Comparison of ENCODE assay signal across 6 worm cellular contexts in the genomic region with DNA sequence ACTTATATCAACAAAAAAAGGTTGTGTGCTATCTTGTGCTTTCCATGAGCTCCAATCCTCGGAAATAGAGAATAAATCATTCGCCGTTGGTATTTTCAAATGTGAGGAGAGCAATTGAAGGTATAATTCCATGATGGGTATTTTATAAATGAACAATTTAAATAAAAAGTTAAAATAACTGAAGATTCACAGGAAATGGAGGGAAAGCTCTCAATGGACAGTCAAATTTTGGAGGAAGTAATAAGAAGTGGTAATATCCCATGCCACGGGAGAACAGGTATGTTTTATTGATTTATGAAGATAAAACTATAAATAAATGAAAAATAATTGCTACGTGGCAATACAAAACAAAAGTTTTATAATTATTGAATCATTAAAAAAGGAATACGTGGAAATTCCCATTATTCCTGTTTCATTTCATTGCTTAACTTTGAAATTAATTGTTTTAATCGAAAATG.
TF ChIP-seq lines count a peak whose summit lies in the region.

No protein-coding gene starts in this region.

TF ChIP-seq in whole organism, L1 larva, 84 proteins besides CTCF, POLR2A, EP300 and RAD21 (continues in another document):
- no peak for TF ChIP-seq lin-39 (tag; optimal IDR thresholded peaks at IDR 0.05; lab: Kevin White, UChicago)
- TF ChIP-seq nhr-20 (tag; optimal IDR thresholded peaks at IDR 0.05; lab: Kevin White, UChicago) = peak; percentile 6
- no peak for TF ChIP-seq aha-1 (tag; optimal IDR thresholded peaks at IDR 0.05; lab: Kevin White, UChicago)
- no peak for TF ChIP-seq ceh-82 (tag; optimal IDR thresholded peaks at IDR 0.05; lab: Kevin White, UChicago)
- TF ChIP-seq pax-3 (tag; optimal IDR thresholded peaks at IDR 0.05; lab: Kevin White, UChicago) = no peak
- peak; percentile 43 for TF ChIP-seq ztf-4 (tag; optimal IDR thresholded peaks at IDR 0.05; lab: Kevin White, UChicago)
- TF ChIP-seq dpl-1 (GFP tag; optimal IDR thresholded peaks at IDR 0.05; lab: Kevin White, UChicago) = no peak
- no peak for TF ChIP-seq ets-5 (GFP tag; IDR thresholded peaks at IDR 0.05; lab: Robert Waterston, UW)
- TF ChIP-seq elt-2 (tag; optimal IDR thresholded peaks at IDR 0.05; lab: Kevin White, UChicago) = peak; percentile 19
- no peak for TF ChIP-seq dsc-1 (tag; optimal IDR thresholded peaks at IDR 0.05; lab: Kevin White, UChicago)
- no peak for TF ChIP-seq C34B4.2 (tag; optimal IDR thresholded peaks at IDR 0.05; lab: Kevin White, UChicago)
- TF ChIP-seq nhr-90 (tag; optimal IDR thresholded peaks at IDR 0.05; lab: Kevin White, UChicago; ENCODE audit: poor library complexity) = peak; percentile 36
- no peak for TF ChIP-seq tbx-2 (tag; optimal IDR thresholded peaks at IDR 0.05; lab: Kevin White, UChicago)
- TF ChIP-seq nhr-11 (tag; optimal IDR thresholded peaks at IDR 0.05; lab: Kevin White, UChicago) = no peak
- TF ChIP-seq ceh-88 (GFP tag; IDR thresholded peaks at IDR 0.05; lab: Robert Waterston, UW) = no peak

TF ChIP-seq in whole organism, L2 larva, 48 proteins besides CTCF, POLR2A, EP300 and RAD21:
- TF ChIP-seq sma-9 (GFP tag; optimal IDR thresholded peaks at IDR 0.05; lab: Kevin White, UChicago) (peak; percentile 27), sma-9 (tag; optimal IDR thresholded peaks at IDR 0.05; lab: Kevin White, UChicago) (no peak), ztf-4 (tag; optimal IDR thresholded peaks at IDR 0.05; lab: Kevin White, UChicago) (no peak), lsy-2 (tag; optimal IDR thresholded peaks at IDR 0.05; lab: Kevin White, UChicago) (peak in 1 of 2 experiments; percentile 45), Y55F3AM.14 (GFP tag; optimal IDR thresholded peaks at IDR 0.05; lab: Kevin White, UChicago) (no peak), crh-2 (tag; optimal IDR thresholded peaks at IDR 0.05; lab: Kevin White, UChicago) (peak; percentile 45), nhr-6 (tag; optimal IDR thresholded peaks at IDR 0.05; lab: Kevin White, UChicago) (no peak), sma-3 (GFP tag; optimal IDR thresholded peaks at IDR 0.05; lab: Kevin White, UChicago) (peak; percentile 25), nhr-21 (tag; optimal IDR thresholded peaks at IDR 0.05; lab: Kevin White, UChicago) (peak; percentile 47), nhr-25 (tag; optimal IDR thresholded peaks at IDR 0.05; lab: Kevin White, UChicago) (peak; percentile 44), unc-62 (GFP tag; optimal IDR thresholded peaks at IDR 0.05; lab: Kevin White, UChicago) (no peak), unc-39 (tag; optimal IDR thresholded peaks at IDR 0.05; lab: Kevin White, UChicago) (no peak), gmeb-1 (tag; optimal IDR thresholded peaks at IDR 0.05; lab: Kevin White, UChicago) (peak; percentile 44), lin-13 (GFP tag; optimal IDR thresholded peaks at IDR 0.05; lab: Kevin White, UChicago) (peak; percentile 57)

TF ChIP-seq in whole organism, L3 larva, 47 proteins besides CTCF, POLR2A, EP300 and RAD21 (continues in another document):
- no peak for TF ChIP-seq fkh-10 (GFP tag; optimal IDR thresholded peaks at IDR 0.05; lab: Kevin White, UChicago)
- no peak for TF ChIP-seq snpc-4 (tag; optimal IDR thresholded peaks at IDR 0.05; lab: Kevin White, UChicago)
- TF ChIP-seq nhr-77 (tag; optimal IDR thresholded peaks at IDR 0.05; lab: Kevin White, UChicago) = peak; percentile 27
- peak; percentile 24 for TF ChIP-seq elt-2 (tag; optimal IDR thresholded peaks at IDR 0.05; lab: Kevin White, UChicago)
- peak; percentile 21 for TF ChIP-seq nhr-23 (tag; optimal IDR thresholded peaks at IDR 0.05; lab: Kevin White, UChicago)
- no peak for TF ChIP-seq ztf-11 (tag; optimal IDR thresholded peaks at IDR 0.05; lab: Kevin White, UChicago)
- TF ChIP-seq lin-15B (tag; optimal IDR thresholded peaks at IDR 0.05; lab: Kevin White, UChicago) = no peak
- peak; percentile 63 for TF ChIP-seq lsy-12 (tag; optimal IDR thresholded peaks at IDR 0.05; lab: Kevin White, UChicago)
- TF ChIP-seq eor-1 (tag; optimal IDR thresholded peaks at IDR 0.05; lab: Kevin White, UChicago) = no peak
- peak; percentile 65 for TF ChIP-seq aly-2 (tag; optimal IDR thresholded peaks at IDR 0.05; lab: Kevin White, UChicago)
- TF ChIP-seq nhr-43 (tag; optimal IDR thresholded peaks at IDR 0.05; lab: Kevin White, UChicago; ENCODE audit: poor library complexity, severe bottlenecking) = peak; percentile 33
- TF ChIP-seq tbx-2 (tag; optimal IDR thresholded peaks at IDR 0.05; lab: Kevin White, UChicago) = peak; percentile 28
- TF ChIP-seq ceh-82 (tag; optimal IDR thresholded peaks at IDR 0.05; lab: Kevin White, UChicago) = peak; percentile 8
- TF ChIP-seq pha-4 (tag; optimal IDR thresholded peaks at IDR 0.05; lab: Kevin White, UChicago) = no peak
- no peak for TF ChIP-seq unc-62 (GFP tag; optimal IDR thresholded peaks at IDR 0.05; lab: Kevin White, UChicago)

TF ChIP-seq in whole organism, L4 larva, 104 proteins besides CTCF, POLR2A, EP300 and RAD21 (continues in another document):
- no peak for TF ChIP-seq dmd-8 (GFP tag; IDR thresholded peaks at IDR 0.05; lab: Robert Waterston, UW)
- no peak for TF ChIP-seq vab-7 (GFP tag; IDR thresholded peaks at IDR 0.05; lab: Robert Waterston, UW)
- TF ChIP-seq F44E2.7 (GFP tag; IDR thresholded peaks at IDR 0.05; lab: Robert Waterston, UW) = no peak
- TF ChIP-seq tag-97 (GFP tag; IDR thresholded peaks at IDR 0.05; lab: Robert Waterston, UW) = no peak
- TF ChIP-seq dpl-1 (GFP tag; optimal IDR thresholded peaks at IDR 0.05; lab: Kevin White, UChicago) = no peak
- TF ChIP-seq nhr-11 (tag; optimal IDR thresholded peaks at IDR 0.05; lab: Kevin White, UChicago) = no peak
- TF ChIP-seq Y48G9A.11 (GFP tag; IDR thresholded peaks at IDR 0.05; lab: Robert Waterston, UW) = no peak
- peak; percentile 76 for TF ChIP-seq sdz-12 (GFP tag; optimal IDR thresholded peaks at IDR 0.05; lab: Kevin White, UChicago)
- TF ChIP-seq ZK337.2 (GFP tag; IDR thresholded peaks at IDR 0.05; lab: Robert Waterston, UW) = no peak
- TF ChIP-seq fkh-10 (GFP tag; optimal IDR thresholded peaks at IDR 0.05; lab: Kevin White, UChicago) = no peak
- no peak for TF ChIP-seq snpc-1.2 (GFP tag; IDR thresholded peaks at IDR 0.05; lab: Robert Waterston, UW)
- TF ChIP-seq nhr-237 (tag; optimal IDR thresholded peaks at IDR 0.05; lab: Kevin White, UChicago) = no peak
- peak; percentile 40 for TF ChIP-seq spr-3 (GFP tag; optimal IDR thresholded peaks at IDR 0.05; lab: Kevin White, UChicago)
- peak; percentile 78 for TF ChIP-seq dve-1 (tag; optimal IDR thresholded peaks at IDR 0.05; lab: Kevin White, UChicago; ENCODE audit: insufficient read depth)
- TF ChIP-seq lin-13 (GFP tag; optimal IDR thresholded peaks at IDR 0.05; lab: Kevin White, UChicago) = no peak
- no peak for TF ChIP-seq zip-11 (GFP tag; IDR thresholded peaks at IDR 0.05; lab: Robert Waterston, UW)
- no peak for TF ChIP-seq Y5F2A.4 (GFP tag; optimal IDR thresholded peaks at IDR 0.05; lab: Kevin White, UChicago)

TF ChIP-seq in whole organism, mixed stage, embryonic, 35 proteins besides CTCF, POLR2A, EP300 and RAD21:
- TF ChIP-seq elt-3 (tag; optimal IDR thresholded peaks at IDR 0.05; lab: Kevin White, UChicago) (no peak), blmp-1 (tag; optimal IDR thresholded peaks at IDR 0.05; lab: Kevin White, UChicago) (no peak), ceh-43 (GFP tag; optimal IDR thresholded peaks at IDR 0.05; lab: Kevin White, UChicago) (peak; percentile 12), mls-2 (tag; optimal IDR thresholded peaks at IDR 0.05; lab: Kevin White, UChicago) (peak; percentile 40), M03D4.4 (tag; optimal IDR thresholded peaks at IDR 0.05; lab: Kevin White, UChicago) (no peak), ham-2 (GFP tag; optimal IDR thresholded peaks at IDR 0.05; lab: Kevin White, UChicago) (no peak), zip-8 (tag; optimal IDR thresholded peaks at IDR 0.05; lab: Kevin White, UChicago) (no peak), nhr-28 (tag; optimal IDR thresholded peaks at IDR 0.05; lab: Kevin White, UChicago) (no peak), ceh-83 (GFP tag; optimal IDR thresholded peaks at IDR 0.05; lab: Kevin White, UChicago) (no peak), pha-4 (tag; optimal IDR thresholded peaks at IDR 0.05; lab: Kevin White, UChicago) (no peak), unc-62 (GFP tag; optimal IDR thresholded peaks at IDR 0.05; lab: Kevin White, UChicago) (no peak), mab-5 (tag; optimal IDR thresholded peaks at IDR 0.05; lab: Kevin White, UChicago) (no peak)
TF ChIP-seq in whole organism, mixed stage, embryonic: peak in this region for 2.

TF ChIP-seq in whole organism, young adult, 124 proteins besides CTCF, POLR2A, EP300 and RAD21 (continues in another document):
- TF ChIP-seq chd-7 (tag; optimal IDR thresholded peaks at IDR 0.05; lab: Kevin White, UChicago) (no peak), madf-3 (GFP tag; IDR thresholded peaks at IDR 0.05; lab: Robert Waterston, UW) (peak; percentile 85), nhr-27 (tag; optimal IDR thresholded peaks at IDR 0.05; lab: Kevin White, UChicago) (no peak), ztf-6 (GFP tag; IDR thresholded peaks at IDR 0.05; lab: Robert Waterston, UW) (no peak), nhr-120 (GFP tag; IDR thresholded peaks at IDR 0.05; lab: Robert Waterston, UW) (no peak), hmg-1.2 (GFP tag; IDR thresholded peaks at IDR 0.05; lab: Robert Waterston, UW) (peak; percentile 22; the same call in 1 of the 2 replicates), B0035.1 (tag; optimal IDR thresholded peaks at IDR 0.05; lab: Kevin White, UChicago) (peak; percentile 7), lin-26 (GFP tag; IDR thresholded peaks at IDR 0.05; lab: Robert Waterston, UW) (no peak), ztf-3 (GFP tag; optimal IDR thresholded peaks at IDR 0.05; lab: Kevin White, UChicago) (peak; percentile 57), ama-1 (optimal IDR thresholded peaks at IDR 0.05; lab: Kevin White, UChicago) (no peak), ama-1 (GFP tag; optimal IDR thresholded peaks at IDR 0.05; lab: Kevin White, UChicago) (no peak), mes-4 (tag; optimal IDR thresholded peaks at IDR 0.05; lab: Kevin White, UChicago) (no peak), nfyb-1 (GFP tag; IDR thresholded peaks at IDR 0.05; lab: Robert Waterston, UW) (no peak), bed-2 (GFP tag; IDR thresholded peaks at IDR 0.05; lab: Robert Waterston, UW) (no peak), lin-35 (GFP tag; optimal IDR thresholded peaks at IDR 0.05; lab: Kevin White, UChicago) (peak in 1 of 3 experiments; percentile 57), somi-1 (GFP tag; optimal IDR thresholded peaks at IDR 0.05; lab: Kevin White, UChicago) (no peak), nfya-2 (GFP tag; IDR thresholded peaks at IDR 0.05; lab: Robert Waterston, UW) (no peak), unc-130 (GFP tag; optimal IDR thresholded peaks at IDR 0.05; lab: Kevin White, UChicago) (no peak), cebp-2 (GFP tag; IDR thresholded peaks at IDR 0.05; lab: Robert Waterston, UW) (0 out of 2 replicates have a peak, but pooled peaks have one; percentile 36), atf-7 (tag; optimal IDR thresholded peaks at IDR 0.05; lab: Kevin White, UChicago) (peak; percentile 61), snpc-4 (GFP tag; optimal IDR thresholded peaks at IDR 0.05; lab: Kevin White, UChicago) (no peak), snpc-4 (tag; optimal IDR thresholded peaks at IDR 0.05; lab: Kevin White, UChicago) (peak in 1 of 4 experiments; percentile 2), F22D6.2 (tag; optimal IDR thresholded peaks at IDR 0.05; lab: Kevin White, UChicago) (no peak), F57C9.4 (tag; optimal IDR thresholded peaks at IDR 0.05; lab: Kevin White, UChicago) (peak; percentile 80)
